Fruit fly (Drosophila melanogaster): ENCODE results near the gene Lgr4.

Gene Lgr4

dm6 chrX:13208554-13208953, 19.6 kb upstream of the Lgr4 start:
- TF ChIP-seq CG34367 (tag; optimal IDR thresholded peaks at IDR 0.05) (no peak), CG10348 (GFP tag; IDR thresholded peaks at IDR 0.05) (no peak), CG13204 (GFP tag; optimal IDR thresholded peaks at IDR 0.05) (peak; percentile 4)

dm6 chrX:13208075-13208474, 19.1 kb upstream of the Lgr4 start:
- no peak for TF ChIP-seq Snoo (tag; optimal IDR thresholded peaks at IDR 0.05)
- TF ChIP-seq CG9948 (tag; optimal IDR thresholded peaks at IDR 0.05): peak; percentile 26
- TF ChIP-seq EcR (GFP tag; optimal IDR thresholded peaks at IDR 0.05): no peak
- TF ChIP-seq CG10348 (GFP tag; IDR thresholded peaks at IDR 0.05): no peak
- TF ChIP-seq fd96Ca (GFP tag; IDR thresholded peaks at IDR 0.05): no peak
- TF ChIP-seq CG15710 (tag; optimal IDR thresholded peaks at IDR 0.05): peak; percentile 24
- no peak for TF ChIP-seq CG13204 (GFP tag; optimal IDR thresholded peaks at IDR 0.05)
- TF ChIP-seq rn (GFP tag; IDR thresholded peaks at IDR 0.05): no peak
- no peak for TF ChIP-seq Ets98B (GFP tag; IDR thresholded peaks at IDR 0.05)
- no peak for TF ChIP-seq D1 (tag; optimal IDR thresholded peaks at IDR 0.05)
- TF ChIP-seq CG12605 (GFP tag; IDR thresholded peaks at IDR 0.05): no peak
- TF ChIP-seq CG32121 (GFP tag; IDR thresholded peaks at IDR 0.05): no peak
- TF ChIP-seq CG8159 (tag; optimal IDR thresholded peaks at IDR 0.05): peak; percentile 55

- TF ChIP-seq D1 (tag; optimal IDR thresholded peaks at IDR 0.05) (no peak), rn (GFP tag; IDR thresholded peaks at IDR 0.05) (no peak), CG9948 (tag; optimal IDR thresholded peaks at IDR 0.05) (no peak), Pif1B (GFP tag; optimal IDR thresholded peaks at IDR 0.05) (no peak)
Observed at dm6 chrX:13204718-13205117, 15.8 kb upstream of the Lgr4 start.

dm6 chrX:13202162-13202561, 13.2 kb upstream of the Lgr4 start, which contains the start of gene CG44437:
Gene CG44437, minus strand, starts transcription at chrX:13202262.
- TF ChIP-seq CG32121 (GFP tag; IDR thresholded peaks at IDR 0.05) (no peak), CG4496 (GFP tag; IDR thresholded peaks at IDR 0.05) (no peak), EcR (GFP tag; optimal IDR thresholded peaks at IDR 0.05) (no peak), Pif1B (GFP tag; optimal IDR thresholded peaks at IDR 0.05) (no peak), fd96Ca (GFP tag; IDR thresholded peaks at IDR 0.05) (no peak), Snoo (tag; optimal IDR thresholded peaks at IDR 0.05) (no peak), Pif1A (GFP tag; optimal IDR thresholded peaks at IDR 0.05) (no peak)

- TF ChIP-seq CG4496 (GFP tag; IDR thresholded peaks at IDR 0.05) (no peak), CG9948 (tag; optimal IDR thresholded peaks at IDR 0.05) (no peak), CG32121 (GFP tag; IDR thresholded peaks at IDR 0.05) (no peak), Snoo (tag; optimal IDR thresholded peaks at IDR 0.05) (no peak), fd96Ca (GFP tag; IDR thresholded peaks at IDR 0.05) (no peak), Ets98B (GFP tag; IDR thresholded peaks at IDR 0.05) (no peak), CG34367 (tag; optimal IDR thresholded peaks at IDR 0.05) (no peak), CG15710 (tag; optimal IDR thresholded peaks at IDR 0.05) (no peak), CG17806 (tag; optimal IDR thresholded peaks at IDR 0.05) (no peak), CG10348 (GFP tag; IDR thresholded peaks at IDR 0.05) (no peak), CG8159 (tag; optimal IDR thresholded peaks at IDR 0.05) (no peak), CG14655 (GFP tag; optimal IDR thresholded peaks at IDR 0.05) (no peak), CG8301 (tag; optimal IDR thresholded peaks at IDR 0.05) (no peak), Pif1B (GFP tag; optimal IDR thresholded peaks at IDR 0.05) (no peak), EcR (GFP tag; optimal IDR thresholded peaks at IDR 0.05) (no peak), CG13204 (GFP tag; optimal IDR thresholded peaks at IDR 0.05) (no peak), D1 (tag; optimal IDR thresholded peaks at IDR 0.05) (no peak), gl (tag; optimal IDR thresholded peaks at IDR 0.05) (no peak)
Observed at dm6 chrX:13194249-13194648, 5.3 kb upstream of the Lgr4 start, which contains the start of gene Coq5. Gene Coq5, minus strand, starts transcription at chrX:13194551.

dm6 chrX:13192239-13192638, 3.3 kb upstream of the Lgr4 start:
- no peak for TF ChIP-seq CG4496 (GFP tag; IDR thresholded peaks at IDR 0.05)
- no peak for TF ChIP-seq Ets98B (GFP tag; IDR thresholded peaks at IDR 0.05)
- TF ChIP-seq Pif1B (GFP tag; optimal IDR thresholded peaks at IDR 0.05): no peak
- no peak for TF ChIP-seq fd96Ca (GFP tag; IDR thresholded peaks at IDR 0.05)
- TF ChIP-seq CG12605 (GFP tag; IDR thresholded peaks at IDR 0.05): no peak
- TF ChIP-seq CG32121 (GFP tag; IDR thresholded peaks at IDR 0.05): no peak
- no peak for TF ChIP-seq CG17806 (tag; optimal IDR thresholded peaks at IDR 0.05)
- no peak for TF ChIP-seq CG8301 (tag; optimal IDR thresholded peaks at IDR 0.05)
- no peak for TF ChIP-seq Snoo (tag; optimal IDR thresholded peaks at IDR 0.05)
- no peak for TF ChIP-seq CG8159 (tag; optimal IDR thresholded peaks at IDR 0.05)
- no peak for TF ChIP-seq EcR (GFP tag; optimal IDR thresholded peaks at IDR 0.05)
- no peak for TF ChIP-seq CG15710 (tag; optimal IDR thresholded peaks at IDR 0.05)
- TF ChIP-seq CG9948 (tag; optimal IDR thresholded peaks at IDR 0.05): no peak
- no peak for TF ChIP-seq gl (tag; optimal IDR thresholded peaks at IDR 0.05)
- TF ChIP-seq CG10348 (GFP tag; IDR thresholded peaks at IDR 0.05): no peak
- TF ChIP-seq CG34367 (tag; optimal IDR thresholded peaks at IDR 0.05): no peak
- no peak for TF ChIP-seq CG13204 (GFP tag; optimal IDR thresholded peaks at IDR 0.05)
- TF ChIP-seq CG14655 (GFP tag; optimal IDR thresholded peaks at IDR 0.05): no peak

dm6 chrX:13191783-13192182, 2.8 kb upstream of the Lgr4 start, which contains the start of gene CG12723:
Gene CG12723, minus strand, starts transcription at chrX:13191883.
- TF ChIP-seq Pif1B (GFP tag; optimal IDR thresholded peaks at IDR 0.05) (no peak), CG13204 (GFP tag; optimal IDR thresholded peaks at IDR 0.05) (no peak), EcR (GFP tag; optimal IDR thresholded peaks at IDR 0.05) (no peak), CG10348 (GFP tag; IDR thresholded peaks at IDR 0.05) (no peak), CG8301 (tag; optimal IDR thresholded peaks at IDR 0.05) (no peak), CG12605 (GFP tag; IDR thresholded peaks at IDR 0.05) (no peak), Pif1A (GFP tag; optimal IDR thresholded peaks at IDR 0.05) (no peak), Snoo (tag; optimal IDR thresholded peaks at IDR 0.05) (no peak), CG17806 (tag; optimal IDR thresholded peaks at IDR 0.05) (no peak), Ets98B (GFP tag; IDR thresholded peaks at IDR 0.05) (no peak), CG32121 (GFP tag; IDR thresholded peaks at IDR 0.05) (no peak), CG14655 (GFP tag; optimal IDR thresholded peaks at IDR 0.05) (no peak), CG15710 (tag; optimal IDR thresholded peaks at IDR 0.05) (no peak), CG8159 (tag; optimal IDR thresholded peaks at IDR 0.05) (no peak)
